Worm (Caenorhabditis elegans): ENCODE data around the gene Y49E10.4.

The Y49E10.4 gene

ce11 chrIII:12333445-12333844 is 50.2 kb downstream of the Y49E10.4 start, which contains the start of gene zip-1:
TSS of gene zip-1 (plus strand) at chrIII:12333745.
- no peak for TF ChIP-seq skn-1 (tag; optimal IDR thresholded peaks at IDR 0.05)
- no peak for TF ChIP-seq C04F5.9 (tag; optimal IDR thresholded peaks at IDR 0.05)
- no peak for TF ChIP-seq alr-1 (tag; optimal IDR thresholded peaks at IDR 0.05; ENCODE audit: borderline replicate concordance)

- no peak for TF ChIP-seq fkh-10 (GFP tag; optimal IDR thresholded peaks at IDR 0.05)
- TF ChIP-seq Y116A8C.19 (tag; optimal IDR thresholded peaks at IDR 0.05; ENCODE audit: borderline replicate concordance): no peak
- TF ChIP-seq unc-130 (tag; optimal IDR thresholded peaks at IDR 0.05): no peak
- TF ChIP-seq unc-86 (tag; optimal IDR thresholded peaks at IDR 0.05): no peak
- no peak for TF ChIP-seq ceh-90 (tag; optimal IDR thresholded peaks at IDR 0.05)
- no peak for TF ChIP-seq unc-30 (tag; optimal IDR thresholded peaks at IDR 0.05)
- no peak for TF ChIP-seq nhr-76 (tag; optimal IDR thresholded peaks at IDR 0.05)
- TF ChIP-seq ceh-82 (tag; optimal IDR thresholded peaks at IDR 0.05): no peak
- no peak for TF ChIP-seq efl-1 (optimal IDR thresholded peaks at IDR 0.05)
- no peak for TF ChIP-seq efl-1 (GFP tag; optimal IDR thresholded peaks at IDR 0.05 in 1 of 2)
- no peak for TF ChIP-seq nhr-84 (tag; optimal IDR thresholded peaks at IDR 0.05)
- TF ChIP-seq nhr-85 (tag): no peak
- TF ChIP-seq nhr-12 (tag; optimal IDR thresholded peaks at IDR 0.05): no peak
- no peak for TF ChIP-seq ama-1 (optimal IDR thresholded peaks at IDR 0.05)
- TF ChIP-seq C16A3.4 (tag; optimal IDR thresholded peaks at IDR 0.05): no peak
- no peak for TF ChIP-seq ceh-63 (GFP tag; optimal IDR thresholded peaks at IDR 0.05)
- TF ChIP-seq fkh-4 (tag; optimal IDR thresholded peaks at IDR 0.05; ENCODE audit: borderline replicate concordance): no peak
- no peak for TF ChIP-seq snu-23 (GFP tag; optimal IDR thresholded peaks at IDR 0.05)
- no peak for TF ChIP-seq mdl-1 (tag; optimal IDR thresholded peaks at IDR 0.05)
- TF ChIP-seq nhr-90 (tag; optimal IDR thresholded peaks at IDR 0.05; ENCODE audit: poor library complexity): no peak
Observed at ce11 chrIII:12331300-12331699, 52.3 kb downstream of the Y49E10.4 start.

Data from whole organism, L1 larva.